Fruit fly (Drosophila melanogaster): Measurements from ENCODE around the gene PK2-R1.
A peak's percentile ranks its signal among the peaks of the same experiment; 100 is the strongest.

The PK2-R1 gene

dm6 chr3R:13365665-13366414 is 27.7 kb downstream of the PK2-R1 start:
- TF ChIP-seq CG13204 (GFP tag; optimal IDR thresholded peaks at IDR 0.05) (no peak), Snoo (tag; optimal IDR thresholded peaks at IDR 0.05) (peak; percentile 24), EcR (GFP tag; optimal IDR thresholded peaks at IDR 0.05) (peak; percentile 11)

- TF ChIP-seq CG8159 (tag; optimal IDR thresholded peaks at IDR 0.05) = peak; percentile 86
- TF ChIP-seq CG17806 (tag; optimal IDR thresholded peaks at IDR 0.05) = peak; percentile 67
- peak; percentile 77 for TF ChIP-seq Pif1A (GFP tag; optimal IDR thresholded peaks at IDR 0.05)
- TF ChIP-seq EcR (GFP tag; optimal IDR thresholded peaks at IDR 0.05) = no peak
- peak; percentile 35; the same call in 1 of the 2 replicates for TF ChIP-seq Ets98B (GFP tag; IDR thresholded peaks at IDR 0.05)
- TF ChIP-seq CG12605 (GFP tag; IDR thresholded peaks at IDR 0.05) = no peak
- peak; percentile 80 for TF ChIP-seq CG15710 (tag; optimal IDR thresholded peaks at IDR 0.05)
- TF ChIP-seq Pif1B (GFP tag; optimal IDR thresholded peaks at IDR 0.05) = peak; percentile 60
- no peak for TF ChIP-seq gl (tag; optimal IDR thresholded peaks at IDR 0.05)
- TF ChIP-seq CG13204 (GFP tag; optimal IDR thresholded peaks at IDR 0.05) = peak; percentile 30
- TF ChIP-seq CG10348 (GFP tag; IDR thresholded peaks at IDR 0.05) = no peak
- TF ChIP-seq rn (GFP tag; IDR thresholded peaks at IDR 0.05) = peak; percentile 27
- TF ChIP-seq D1 (tag; optimal IDR thresholded peaks at IDR 0.05) = peak; percentile 49
- peak; percentile 75 for TF ChIP-seq CG9948 (tag; optimal IDR thresholded peaks at IDR 0.05)
- TF ChIP-seq CG14655 (GFP tag; optimal IDR thresholded peaks at IDR 0.05) = peak; percentile 84
- TF ChIP-seq CG32121 (GFP tag; IDR thresholded peaks at IDR 0.05) = peak; percentile 47; the same call in 1 of the 2 replicates
- TF ChIP-seq CG8301 (tag; optimal IDR thresholded peaks at IDR 0.05) = peak; percentile 75
- TF ChIP-seq CG4496 (GFP tag; IDR thresholded peaks at IDR 0.05) = peak; percentile 70
- TF ChIP-seq fd96Ca (GFP tag; IDR thresholded peaks at IDR 0.05) = peak; percentile 26; the same call in 1 of the 3 replicates
- peak; percentile 58 for TF ChIP-seq CG34367 (tag; optimal IDR thresholded peaks at IDR 0.05)
- peak; percentile 84 for TF ChIP-seq Snoo (tag; optimal IDR thresholded peaks at IDR 0.05)
Observed at dm6 chr3R:13366561-13367518, 28.7 kb downstream of the PK2-R1 start, which contains the start of gene Elp6. Elp6 (minus strand) TSS chr3R:13366910.

- no peak for TF ChIP-seq CG13204 (GFP tag; optimal IDR thresholded peaks at IDR 0.05)
- TF ChIP-seq CG4496 (GFP tag; IDR thresholded peaks at IDR 0.05) = no peak
- TF ChIP-seq Pif1A (GFP tag; optimal IDR thresholded peaks at IDR 0.05) = no peak
Observed at dm6 chr3R:13369348-13369747, 31.2 kb downstream of the PK2-R1 start, which contains the start of gene CheA87a. CheA87a (plus strand) TSS chr3R:13369648.

- no peak for TF ChIP-seq CG8301 (tag; optimal IDR thresholded peaks at IDR 0.05)
- TF ChIP-seq Pif1A (GFP tag; optimal IDR thresholded peaks at IDR 0.05) = no peak
- peak; percentile 57 for TF ChIP-seq Snoo (tag; optimal IDR thresholded peaks at IDR 0.05)
- TF ChIP-seq Pif1B (GFP tag; optimal IDR thresholded peaks at IDR 0.05) = no peak
- TF ChIP-seq CG17806 (tag; optimal IDR thresholded peaks at IDR 0.05) = peak; percentile 24
- TF ChIP-seq CG15710 (tag; optimal IDR thresholded peaks at IDR 0.05) = peak; percentile 23
- TF ChIP-seq gl (tag; optimal IDR thresholded peaks at IDR 0.05) = no peak
- TF ChIP-seq D1 (tag; optimal IDR thresholded peaks at IDR 0.05) = no peak
- no peak for TF ChIP-seq CG14655 (GFP tag; optimal IDR thresholded peaks at IDR 0.05)
- peak; percentile 28 for TF ChIP-seq CG8159 (tag; optimal IDR thresholded peaks at IDR 0.05)
- no peak for TF ChIP-seq Ets98B (GFP tag; IDR thresholded peaks at IDR 0.05)
- no peak for TF ChIP-seq CG9948 (tag; optimal IDR thresholded peaks at IDR 0.05)
- no peak for TF ChIP-seq CG34367 (tag; optimal IDR thresholded peaks at IDR 0.05)
- TF ChIP-seq CG13204 (GFP tag; optimal IDR thresholded peaks at IDR 0.05) = no peak
- no peak for TF ChIP-seq CG4496 (GFP tag; IDR thresholded peaks at IDR 0.05)
- TF ChIP-seq CG32121 (GFP tag; IDR thresholded peaks at IDR 0.05) = no peak
Observed at dm6 chr3R:13371840-13372680, 33.9 kb downstream of the PK2-R1 start, which contains the start of the genes Lip3 and CG34309. Lip3 (minus strand) TSS chr3R:13371904. CG34309 (plus strand) TSS chr3R:13372630.

dm6 chr3R:13374913-13375312 is 36.8 kb downstream of the PK2-R1 start:
- TF ChIP-seq CG14655 (GFP tag; optimal IDR thresholded peaks at IDR 0.05) (peak; percentile 22), CG34367 (tag; optimal IDR thresholded peaks at IDR 0.05) (no peak), CG4496 (GFP tag; IDR thresholded peaks at IDR 0.05) (0 out of 3 replicates have a peak, but pooled peaks have one; percentile 31), CG8159 (tag; optimal IDR thresholded peaks at IDR 0.05) (peak; percentile 45)
